Fruit fly (Drosophila melanogaster) whole organism, wandering third instar larva: Measurements from ENCODE around the gene CG7914.

Experiments used
- Abd-B ChIP-seq: fragments of >200 bp; optimal IDR thresholded peaks from 2 replicates; lab custom pipeline; 2017; ENCODE audit warnings: missing biosample characterization, missing genetic modification characterization
- CG9705 ChIP-seq: fragments of 200-800 bp; sonication (Bioruptor generic); optimal IDR thresholded peaks from 2 replicates; lab custom pipeline; 2018; ENCODE audit warnings: missing biosample characterization, mild to moderate bottlenecking, missing genetic modification characterization
- CrebA ChIP-seq: fragments of 200-800 bp; sonication (Bioruptor generic); optimal IDR thresholded peaks from 2 replicates; lab custom pipeline; 2016; ENCODE audit warnings: missing biosample characterization, mild to moderate bottlenecking, missing genetic modification characterization, borderline replicate concordance
- Dfd ChIP-seq: fragments of >200 bp; optimal IDR thresholded peaks from 2 replicates; lab custom pipeline; 2017; ENCODE audit warnings: missing biosample characterization, missing genetic modification characterization
- Dif ChIP-seq: fragments of 200-275, 200-300 bp; sonication (Bioruptor generic); optimal IDR thresholded peaks from 2 replicates; lab custom pipeline; 2018; ENCODE audit warnings: missing biosample characterization, missing genetic modification characterization; ENCODE audit not compliant: partially characterized antibody
- GATAd ChIP-seq: sonication (Bioruptor generic); optimal IDR thresholded peaks from 2 replicates; lab custom pipeline; 2016; ENCODE audit warnings: missing biosample characterization, missing genetic modification characterization
- HLH106 ChIP-seq: fragments of 200-800 bp; optimal IDR thresholded peaks from 3 replicates; lab custom pipeline; 2019; ENCODE audit warnings: missing biosample characterization, mild to moderate bottlenecking, missing genetic modification characterization, moderate library complexity
- Hnf4 ChIP-seq: fragments of 200-800 bp; sonication (Bioruptor generic); optimal IDR thresholded peaks from 2 replicates; lab custom pipeline; 2016; ENCODE audit warnings: missing biosample characterization, mild to moderate bottlenecking, missing genetic modification characterization
- Hr78 ChIP-seq: fragments of >200 bp; optimal IDR thresholded peaks from 2 replicates; lab custom pipeline; 2017; ENCODE audit warnings: missing biosample characterization, missing genetic modification characterization
- Hr83 ChIP-seq: fragments of 200-300 bp; sonication (Bioruptor generic); optimal IDR thresholded peaks from 2 replicates; lab custom pipeline; 2016; ENCODE audit warnings: missing biosample characterization, mild to moderate bottlenecking, missing genetic modification characterization, moderate library complexity; ENCODE audit not compliant: poor library complexity, severe bottlenecking
- Jra ChIP-seq: sonication (Bioruptor generic); optimal IDR thresholded peaks from 2 replicates; lab custom pipeline; 2016; ENCODE audit warnings: missing biosample characterization, missing genetic modification characterization
- Mio ChIP-seq: sonication (Bioruptor generic); optimal IDR thresholded peaks from 2 replicates; lab custom pipeline; 2016; ENCODE audit warnings: missing biosample characterization, missing genetic modification characterization
- Myc ChIP-seq: fragments of >200 bp; optimal IDR thresholded peaks from 2 replicates; lab custom pipeline; 2017
- OdsH ChIP-seq: fragments of 200-800 bp; sonication (Bioruptor generic); optimal IDR thresholded peaks from 2 replicates; lab custom pipeline; 2016; ENCODE audit warnings: missing biosample characterization, mild to moderate bottlenecking, missing genetic modification characterization
- Rel ChIP-seq, 2 experiments: fragments of 200-800 bp; sonication (Bioruptor generic) in 1 of 2; optimal IDR thresholded peaks; 2 replicates in 1 of 2; 3 replicates in 1 of 2; lab custom pipeline; 2016 to 2019; ENCODE audit warnings: mild to moderate bottlenecking in 2 of 2, missing biosample characterization in 2 of 2, missing genetic modification characterization in 2 of 2, moderate library complexity in 1 of 2
- Sp1 ChIP-seq: fragments of 200-800 bp; sonication (Bioruptor generic); optimal IDR thresholded peaks from 3 replicates; lab custom pipeline; 2019; ENCODE audit warnings: missing biosample characterization, mild to moderate bottlenecking, missing genetic modification characterization, moderate library complexity
- Vsx2 ChIP-seq: fragments of 200-300, 225-300 bp; sonication (Bioruptor generic); optimal IDR thresholded peaks from 2 replicates; lab custom pipeline; 2018; ENCODE audit warnings: missing biosample characterization, missing genetic modification characterization; ENCODE audit not compliant: partially characterized antibody
- br ChIP-seq: fragments of 200-800 bp; sonication (Bioruptor generic); optimal IDR thresholded peaks from 2 replicates; lab custom pipeline; 2016; ENCODE audit warnings: missing biosample characterization, missing genetic modification characterization
- brk ChIP-seq: fragments of 200-800 bp; sonication (Bioruptor generic); optimal IDR thresholded peaks from 2 replicates; lab custom pipeline; 2016; ENCODE audit warnings: missing biosample characterization, mild to moderate bottlenecking, missing genetic modification characterization
- dl ChIP-seq, 2 experiments: fragments of 175-275, 200-275 bp in 1 of 2; fragments of 200-275 bp in 1 of 2; sonication (Bioruptor generic); optimal IDR thresholded peaks; lab custom pipeline; 2018; ENCODE audit warnings: mild to moderate bottlenecking in 2 of 2, missing biosample characterization in 2 of 2, missing genetic modification characterization in 2 of 2, moderate library complexity in 2 of 2; ENCODE audit not compliant: partially characterized antibody in 2 of 2, insufficient read depth in 1 of 2
- dmrt93B ChIP-seq: fragments of 200-800 bp; sonication (Bioruptor generic); optimal IDR thresholded peaks from 2 replicates; lab custom pipeline; 2018; ENCODE audit warnings: missing biosample characterization, mild to moderate bottlenecking, missing genetic modification characterization
- ey ChIP-seq: fragments of 200-800 bp; sonication (Bioruptor generic); optimal IDR thresholded peaks from 2 replicates; lab custom pipeline; 2016; ENCODE audit warnings: missing biosample characterization, missing genetic modification characterization
- foxo ChIP-seq, 2 experiments: fragments of 200-800 bp; sonication (Bioruptor generic); optimal IDR thresholded peaks; 2 replicates in 1 of 2; 3 replicates in 1 of 2; lab custom pipeline; 2016 to 2017; ENCODE audit warnings: missing biosample characterization in 2 of 2, missing genetic modification characterization in 2 of 2
- fru ChIP-seq: fragments of 200-800 bp; sonication (Bioruptor generic); optimal IDR thresholded peaks from 3 replicates; lab custom pipeline; 2016; ENCODE audit warnings: missing biosample characterization, mild to moderate bottlenecking, missing genetic modification characterization
- h ChIP-seq: fragments of 200-800 bp; sonication (Bioruptor generic); optimal IDR thresholded peaks from 3 replicates; lab custom pipeline; 2016; ENCODE audit warnings: missing biosample characterization, mild to moderate bottlenecking, missing genetic modification characterization
- jim ChIP-seq: fragments of 175-275, 200-325 bp; sonication (Bioruptor generic); optimal IDR thresholded peaks from 2 replicates; lab custom pipeline; 2016; ENCODE audit warnings: missing biosample characterization, mild to moderate bottlenecking, missing genetic modification characterization
- lola ChIP-seq: fragments of >200 bp; optimal IDR thresholded peaks from 2 replicates; lab custom pipeline; 2017; ENCODE audit warnings: missing biosample characterization, missing genetic modification characterization
- psq ChIP-seq: fragments of 200-800 bp; sonication (Bioruptor generic); optimal IDR thresholded peaks from 3 replicates; lab custom pipeline; 2017; ENCODE audit warnings: missing biosample characterization, mild to moderate bottlenecking, missing genetic modification characterization, moderate library complexity
- rgr ChIP-seq: fragments of 200-800 bp; sonication (Bioruptor generic); optimal IDR thresholded peaks from 3 replicates; lab custom pipeline; 2016; ENCODE audit warnings: missing biosample characterization, mild to moderate bottlenecking, missing genetic modification characterization
- sv ChIP-seq: fragments of 200-800 bp; sonication (Bioruptor generic); optimal IDR thresholded peaks from 3 replicates; lab custom pipeline; 2016; ENCODE audit warnings: missing biosample characterization, missing genetic modification characterization
- tai ChIP-seq: sonication (Bioruptor generic); optimal IDR thresholded peaks from 2 replicates; lab custom pipeline; 2016; ENCODE audit warnings: missing biosample characterization, missing genetic modification characterization
- woc ChIP-seq: sonication (Bioruptor generic); optimal IDR thresholded peaks from 2 replicates; lab custom pipeline; 2016; ENCODE audit warnings: missing biosample characterization, mild to moderate bottlenecking, missing genetic modification characterization

Gene CG7914

DNA sequence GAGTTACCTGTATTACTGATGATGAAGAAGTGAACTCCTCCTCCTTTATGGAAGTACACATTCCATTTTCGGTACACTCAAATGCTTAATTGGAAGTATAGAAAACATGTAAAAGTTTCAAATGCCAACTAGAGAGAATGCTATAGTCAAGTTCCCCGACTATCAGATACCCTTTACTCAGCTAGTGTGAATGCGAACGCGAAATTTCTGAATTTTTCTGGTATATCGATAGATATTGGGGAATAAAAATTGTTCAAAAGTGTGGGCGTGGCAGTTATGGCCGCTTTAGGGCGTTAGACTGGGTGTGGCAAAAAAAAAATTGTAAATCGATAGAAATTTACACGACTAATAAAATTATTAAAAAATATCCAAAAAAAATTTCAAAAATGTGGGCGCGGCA lies 1.7 kb downstream of the CG7914 start:
- TF ChIP-seq Dfd (GFP tag; lab: Kevin White, UChicago) (peak; percentile 7), Myc (no peak)
- TF ChIP-seq, all 38 proteins: peak for 1

DNA sequence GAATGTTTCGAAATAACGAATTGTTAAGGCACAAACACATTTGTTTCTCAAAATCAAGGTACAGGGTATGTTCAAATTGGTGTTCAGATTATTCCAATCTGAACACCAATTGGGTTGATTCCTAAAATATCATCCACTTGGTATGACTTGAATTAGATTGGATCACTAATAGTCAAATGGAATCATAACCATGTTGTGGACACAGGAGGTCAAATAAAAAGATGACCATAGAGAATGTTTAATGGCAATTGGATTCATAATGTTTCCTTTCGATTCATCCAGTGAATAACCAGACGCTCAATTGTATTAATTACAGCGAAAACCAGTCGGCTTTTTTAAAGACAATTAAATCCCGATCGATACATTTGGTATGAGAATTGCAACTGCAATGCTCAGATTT lies 2.2 kb downstream of the CG7914 start:
- no peak for TF ChIP-seq HLH106 (tag; lab: Kevin White, UChicago)
- no peak for TF ChIP-seq Myc
- no peak for TF ChIP-seq GATAd (GFP tag; lab: Kevin White, UChicago)
- no peak for TF ChIP-seq jim (GFP tag; lab: Kevin White, UChicago)
- TF ChIP-seq h = no peak
- no peak for TF ChIP-seq CrebA (GFP tag; lab: Kevin White, UChicago)
- TF ChIP-seq rgr (GFP tag; lab: Kevin White, UChicago) = no peak
- TF ChIP-seq Dif (GFP tag; lab: Kevin White, UChicago) = no peak
- TF ChIP-seq Vsx2 (GFP tag; lab: Kevin White, UChicago) = no peak

DNA sequence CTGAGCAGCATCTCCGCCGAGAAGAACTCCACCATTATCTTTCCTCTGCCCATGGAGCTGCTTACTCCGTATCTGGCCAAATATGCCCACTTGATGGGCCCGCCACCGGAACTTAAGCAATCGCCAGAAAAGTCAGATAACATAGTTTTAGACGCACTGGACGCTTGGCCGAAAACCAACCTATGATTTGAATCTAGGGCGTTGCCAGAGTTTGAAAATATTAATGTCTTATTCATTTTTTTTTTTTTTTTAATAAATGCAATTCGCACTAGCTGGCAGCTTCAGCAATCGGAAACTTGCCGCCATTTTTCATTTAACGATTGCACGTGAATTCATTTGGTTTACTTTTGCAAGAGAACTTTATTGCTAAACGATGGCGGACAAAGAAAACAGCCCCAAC lies 3.3 kb downstream of the CG7914 start, which contains the start of gene HP1D3csd:
HP1D3csd (plus strand) TSS at position 312 of the 400 bp plus-strand sequence.
- no peak for TF ChIP-seq jim (GFP tag; lab: Kevin White, UChicago)
- no peak for TF ChIP-seq HLH106 (tag; lab: Kevin White, UChicago)
- TF ChIP-seq br (GFP tag; lab: Kevin White, UChicago) = no peak
- no peak for TF ChIP-seq Hr83 (GFP tag; lab: Kevin White, UChicago)
- TF ChIP-seq GATAd (GFP tag; lab: Kevin White, UChicago) = no peak

DNA sequence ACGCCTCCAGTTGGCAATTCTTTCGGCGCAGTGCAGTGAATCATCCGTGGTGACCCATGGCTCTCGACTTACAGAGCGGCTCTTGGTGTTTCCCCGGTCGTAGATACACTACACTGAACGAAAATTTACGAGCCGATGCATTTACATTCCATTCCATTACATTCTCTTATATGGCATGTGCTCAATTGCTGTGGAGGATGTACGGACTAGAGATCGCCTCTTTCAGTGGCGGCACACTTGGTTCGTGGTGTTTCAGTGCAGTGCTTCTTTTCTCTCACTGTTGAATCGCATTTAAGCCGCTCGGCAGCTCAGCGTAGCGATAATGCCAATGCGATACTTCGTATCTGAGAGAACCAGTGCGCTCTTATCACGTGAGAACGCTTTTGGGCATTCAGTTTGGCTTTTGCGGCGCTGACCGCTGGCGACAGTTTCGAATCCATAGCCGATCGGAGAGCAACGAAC lies 5.6 kb downstream of the CG7914 start, which contains the start of gene Mec2:
Mec2 (plus strand) TSS at position 412 of the 462 bp plus-strand sequence.
- TF ChIP-seq Sp1 = peak; percentile 67
- TF ChIP-seq psq (GFP tag; lab: Kevin White, UChicago) = peak; percentile 66
- peak; percentile 87 for TF ChIP-seq fru (GFP tag; lab: Kevin White, UChicago)
- TF ChIP-seq rgr (GFP tag; lab: Kevin White, UChicago) = peak; percentile 82
- peak; percentile 77 for TF ChIP-seq Hnf4
- TF ChIP-seq sv (GFP tag; lab: Kevin White, UChicago) = peak; percentile 8
- TF ChIP-seq CrebA (GFP tag; lab: Kevin White, UChicago) = no peak
- peak; percentile 83 for TF ChIP-seq br (GFP tag; lab: Kevin White, UChicago)
- TF ChIP-seq brk (GFP tag; lab: Kevin White, UChicago) = no peak
- TF ChIP-seq Dif (GFP tag; lab: Kevin White, UChicago) = peak; percentile 16
- peak; percentile 71 for TF ChIP-seq h
- peak; percentile 65 for TF ChIP-seq Jra (GFP tag; lab: Kevin White, UChicago)
- TF ChIP-seq woc (GFP tag; lab: Kevin White, UChicago) = peak; percentile 60
- TF ChIP-seq lola (GFP tag; lab: Kevin White, UChicago) = no peak
- peak; percentile 31 for TF ChIP-seq Rel (GFP tag; optimal IDR thresholded peaks at IDR 0.05; lab: Kevin White, UChicago)
- TF ChIP-seq Rel (tag; optimal IDR thresholded peaks at IDR 0.05; lab: Kevin White, UChicago) = peak; percentile 98
- TF ChIP-seq dmrt93B (GFP tag; lab: Kevin White, UChicago) = no peak
- TF ChIP-seq Hr83 (GFP tag; lab: Kevin White, UChicago) = no peak
- peak; percentile 69 for TF ChIP-seq HLH106 (tag; lab: Kevin White, UChicago)
- TF ChIP-seq ey (GFP tag; lab: Kevin White, UChicago) = peak; percentile 90
- peak; percentile 75 for TF ChIP-seq OdsH
- peak; percentile 9 to 86 for TF ChIP-seq foxo (GFP tag; optimal IDR thresholded peaks at IDR 0.05; lab: Kevin White, UChicago)
- no peak for TF ChIP-seq Abd-B (GFP tag; lab: Kevin White, UChicago)
- TF ChIP-seq dl (GFP tag; optimal IDR thresholded peaks at IDR 0.05; lab: Kevin White, UChicago; ENCODE audit: insufficient read depth in 1 of 2, partially characterized antibody in 2 of 2) = no peak
- peak; percentile 41 for TF ChIP-seq Mio (GFP tag; lab: Kevin White, UChicago)

DNA sequence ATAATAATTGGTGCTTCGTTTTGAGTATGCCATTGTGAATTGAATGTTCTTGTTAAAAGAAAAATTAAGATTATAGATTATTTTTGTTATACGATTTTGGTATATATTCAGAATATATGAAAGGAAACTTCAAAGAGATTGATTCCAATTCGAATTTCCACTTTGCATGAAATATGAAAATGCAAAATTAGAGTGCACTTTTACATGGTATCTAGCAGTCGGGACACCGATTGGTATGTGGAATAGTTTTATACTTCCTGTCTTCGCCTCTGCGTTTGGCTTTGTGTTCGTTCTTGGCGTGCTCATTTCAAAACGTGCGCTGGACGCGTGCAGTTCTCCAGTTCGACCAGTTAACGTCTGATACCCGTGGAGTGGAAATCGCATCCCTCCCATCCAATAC lies 10.1 kb downstream of the CG7914 start, which contains the start of gene CG33253:
CG33253 (plus strand) TSS at position 301 of the 400 bp plus-strand sequence.
- TF ChIP-seq h = no peak
- TF ChIP-seq rgr (GFP tag; lab: Kevin White, UChicago) = no peak
- no peak for TF ChIP-seq Hnf4
- TF ChIP-seq foxo (GFP tag; optimal IDR thresholded peaks at IDR 0.05; lab: Kevin White, UChicago) = no peak
- TF ChIP-seq Mio (GFP tag; lab: Kevin White, UChicago) = no peak
- TF ChIP-seq GATAd (GFP tag; lab: Kevin White, UChicago) = no peak
- no peak for TF ChIP-seq CG9705
- no peak for TF ChIP-seq Hr78 (GFP tag; lab: Kevin White, UChicago)
- no peak for TF ChIP-seq tai (GFP tag; lab: Kevin White, UChicago)
- no peak for TF ChIP-seq Dfd (GFP tag; lab: Kevin White, UChicago)
- no peak for TF ChIP-seq sv (GFP tag; lab: Kevin White, UChicago)
- TF ChIP-seq, all 38 proteins: peak for 0
